Worm (Caenorhabditis elegans) whole organism, L3 larva: ENCODE data around the gene wdr-62.

Experiments
- aly-2 ChIP-seq: fragments of 150-350 bp; optimal IDR thresholded peaks from 2 replicates; lab custom pipeline; 2014; ENCODE audit warnings: missing biosample characterization, missing genetic modification characterization
- ceh-28 ChIP-seq: fragments of 150-350 bp; optimal IDR thresholded peaks from 2 replicates; lab custom pipeline; 2014; ENCODE audit warnings: missing biosample characterization, missing genetic modification reagents, missing genetic modification characterization
- daf-12 ChIP-seq: fragments of 150-350 bp; optimal IDR thresholded peaks from 2 replicates; lab custom pipeline; 2014; ENCODE audit warnings: missing biosample characterization, missing genetic modification reagents, missing genetic modification characterization
- fos-1 ChIP-seq: fragments of 150-350 bp; optimal IDR thresholded peaks from 2 replicates; lab custom pipeline; 2014; ENCODE audit warnings: missing biosample characterization, missing genetic modification characterization
- nhr-11 ChIP-seq: fragments of 150-350 bp; optimal IDR thresholded peaks from 2 replicates; lab custom pipeline; 2014; ENCODE audit warnings: missing biosample characterization, missing genetic modification characterization
- nhr-12 ChIP-seq: fragments of 150-350 bp; optimal IDR thresholded peaks from 2 replicates; lab custom pipeline; 2014; ENCODE audit warnings: missing biosample characterization, missing genetic modification characterization
- nhr-237 ChIP-seq: fragments of 150-350 bp; optimal IDR thresholded peaks from 2 replicates; lab custom pipeline; 2014; ENCODE audit warnings: missing biosample characterization, missing genetic modification characterization
- nhr-25 ChIP-seq: sonication (generic microtip); optimal IDR thresholded peaks from 2 replicates; lab custom pipeline; 2017; ENCODE audit warnings: missing biosample characterization, missing genetic modification characterization
- nhr-76 ChIP-seq: fragments of 150-350 bp; sonication (generic microtip); optimal IDR thresholded peaks from 5 replicates; lab custom pipeline; 2014; ENCODE audit warnings: missing biosample characterization, missing genetic modification characterization
- nhr-77 ChIP-seq: fragments of 150-350 bp; optimal IDR thresholded peaks from 2 replicates; lab custom pipeline; 2014; ENCODE audit warnings: missing biosample characterization, missing genetic modification characterization
- unc-39 ChIP-seq: sonication (generic microtip); optimal IDR thresholded peaks from 4 replicates; lab custom pipeline; 2017; ENCODE audit warnings: missing biosample characterization, missing genetic modification characterization
- unc-62 ChIP-seq: fragments of 150-350 bp; sonication (generic microtip); optimal IDR thresholded peaks from 4 replicates; lab custom pipeline; 2014; ENCODE audit warnings: missing biosample characterization, missing genetic modification reagents, missing genetic modification characterization

DNA sequence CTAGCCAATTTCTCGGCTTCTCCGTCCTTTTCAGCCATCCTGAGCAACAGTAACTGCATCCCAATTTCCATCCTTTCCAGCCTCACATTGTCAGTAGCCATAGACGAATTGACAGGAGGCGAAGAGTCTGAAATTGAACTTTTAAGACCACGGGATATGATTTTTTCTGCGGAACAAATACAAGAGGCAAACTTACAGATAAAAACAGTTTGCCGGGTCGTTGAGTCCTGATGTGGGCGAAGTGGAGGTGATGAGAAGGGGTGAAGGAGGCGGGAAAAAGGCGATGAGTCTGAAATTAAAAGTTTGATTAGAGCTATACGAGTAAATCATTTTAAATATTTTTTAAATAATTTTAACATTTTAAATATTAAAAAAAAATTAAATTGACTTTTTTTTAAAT, 16.8 kb upstream of the wdr-62 start, which contains the start of gene F36D4.6:
- TF ChIP-seq unc-39 (no peak), nhr-25 (tag; lab: Kevin White, UChicago) (no peak), fos-1 (tag; lab: Kevin White, UChicago) (no peak), ceh-28 (no peak), nhr-11 (tag; lab: Kevin White, UChicago) (no peak), nhr-12 (tag; lab: Kevin White, UChicago) (no peak), aly-2 (no peak), nhr-77 (tag; lab: Kevin White, UChicago) (no peak), nhr-76 (tag; lab: Kevin White, UChicago) (no peak), daf-12 (tag; lab: Kevin White, UChicago) (no peak), unc-62 (GFP tag; lab: Kevin White, UChicago) (no peak), nhr-237 (no peak)
